Fruit fly (Drosophila melanogaster): ENCODE data around the gene mxt.

The mxt gene

dm6 chr2L:4798894-4799293 is 48.2 kb downstream of the mxt start:
- no peak for TF ChIP-seq CG8478 (optimal IDR thresholded peaks at IDR 0.05)
- TF ChIP-seq CTCF (optimal IDR thresholded peaks at IDR 0.05): no peak

- TF ChIP-seq CG8478 (optimal IDR thresholded peaks at IDR 0.05): no peak
- no peak for TF ChIP-seq CTCF (optimal IDR thresholded peaks at IDR 0.05)
Observed at dm6 chr2L:4797643-4798042, 49.5 kb downstream of the mxt start.

DNA sequence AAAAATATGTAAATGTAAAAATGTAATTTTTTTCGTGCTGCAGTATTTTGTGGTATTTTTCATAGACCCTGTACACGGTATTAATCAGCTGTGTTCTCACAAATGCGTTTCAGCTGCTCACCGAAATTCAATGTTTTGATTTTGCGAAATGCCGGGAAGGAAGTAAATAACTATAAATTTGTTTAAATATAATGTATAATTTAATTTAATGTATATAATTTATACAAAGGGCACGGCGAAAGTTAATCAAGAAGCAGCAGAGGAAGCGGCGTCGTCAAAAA is 52.6 kb downstream of the mxt start, which contains the start of gene CG3294:
TSS of gene CG3294 (plus strand) at position 26 of the 281 bp plus-strand sequence.
- no peak for TF ChIP-seq CTCF (optimal IDR thresholded peaks at IDR 0.05)

dm6 chr2L:4793780-4794523 is 53.1 kb downstream of the mxt start, which contains the start of gene fipi:
TSS of gene fipi (minus strand) at chr2L:4794044.
- TF ChIP-seq CTCF (optimal IDR thresholded peaks at IDR 0.05) (no peak), CG8478 (optimal IDR thresholded peaks at IDR 0.05) (no peak)

Measured in S2 (cell line).